Worm (Caenorhabditis elegans) whole organism, late embryonic: ENCODE data around the gene rpl-11.2.

ENCODE experiments used
- ama-1 ChIP-seq: fragments of 150-350 bp; optimal IDR thresholded peaks from 2 replicates; lab custom pipeline; 2014
- ceh-45 ChIP-seq: fragments of 200-800 bp; sonication (Bioruptor generic); IDR thresholded peaks from 2 replicates; pipeline ENCODE4 v1.3.6; 2022; ENCODE audit warnings: missing genetic modification reagents, missing genetic modification characterization, missing compliant biosample characterization
- nhr-11 ChIP-seq: fragments of 150-350 bp; optimal IDR thresholded peaks from 2 replicates; lab custom pipeline; 2014; ENCODE audit warnings: missing biosample characterization, missing genetic modification characterization
- pat-9 ChIP-seq: fragments of 200-800 bp; sonication (Bioruptor generic); optimal IDR thresholded peaks from 2 replicates; lab custom pipeline; 2018; ENCODE audit warnings: mild to moderate bottlenecking, missing genetic modification characterization, moderate library complexity, missing compliant biosample characterization

DNA sequence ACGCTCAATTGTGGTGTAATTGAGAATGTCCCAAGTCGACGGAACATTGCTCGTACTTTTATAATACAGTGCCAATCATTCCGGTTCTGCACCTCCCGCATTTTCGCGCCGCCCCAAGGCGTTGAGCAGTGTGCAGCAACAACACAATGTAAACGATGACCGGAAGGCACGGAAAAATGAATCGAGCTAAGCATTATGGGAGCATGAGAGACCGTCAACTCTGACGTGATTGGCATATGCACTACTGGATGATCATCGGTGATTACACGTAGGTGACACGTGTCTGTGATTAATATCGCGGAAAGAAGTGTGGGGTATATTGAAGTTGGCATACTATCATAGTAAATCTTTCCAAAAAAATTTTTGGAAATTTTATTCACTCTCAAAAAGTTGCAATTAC is 37.5 kb downstream of the rpl-11.2 start, which contains the start of gene T24C12.4:
- TF ChIP-seq ama-1 (lab: Kevin White, UChicago) (no peak), nhr-11 (tag; lab: Kevin White, UChicago) (no peak), ceh-45 (GFP tag; lab: Robert Waterston, UW) (no peak), pat-9 (tag; lab: Kevin White, UChicago) (no peak)
